Worm (Caenorhabditis elegans) whole organism, L1 larva: ENCODE data around the gene D1054.1.

Experiments
- F16B12.6 ChIP-seq: fragments of 150-350 bp; optimal IDR thresholded peaks from 2 replicates; lab custom pipeline; 2014; ENCODE audit warnings: missing biosample characterization, missing genetic modification characterization
- aha-1 ChIP-seq: fragments of 150-350 bp; optimal IDR thresholded peaks from 2 replicates; lab custom pipeline; 2014; ENCODE audit warnings: missing biosample characterization, missing genetic modification characterization
- alr-1 ChIP-seq: fragments of 200-800 bp; sonication (Bioruptor generic); optimal IDR thresholded peaks from 2 replicates; lab custom pipeline; 2018; ENCODE audit warnings: borderline replicate concordance, mild to moderate bottlenecking, missing genetic modification characterization, missing compliant biosample characterization
- ama-1 ChIP-seq: fragments of 150-350 bp; optimal IDR thresholded peaks from 2 replicates; lab custom pipeline; 2014
- ceh-63 ChIP-seq: fragments of 200-800 bp; sonication (Bioruptor generic); optimal IDR thresholded peaks from 2 replicates; lab custom pipeline; 2018; ENCODE audit warnings: mild to moderate bottlenecking, missing genetic modification characterization, missing compliant biosample characterization
- ceh-82 ChIP-seq, 3 experiments: fragments of 150-350 bp in 1 of 3; sonication (generic microtip) in 2 of 3; optimal IDR thresholded peaks; 2 replicates each; lab custom pipeline; 2014 to 2017; ENCODE audit warnings: missing biosample characterization in 3 of 3, missing genetic modification characterization in 3 of 3
- ceh-90 ChIP-seq: sonication (generic microtip); optimal IDR thresholded peaks from 2 replicates; lab custom pipeline; 2016; ENCODE audit warnings: missing genetic modification characterization, missing compliant biosample characterization
- dsc-1 ChIP-seq: sonication (generic microtip); optimal IDR thresholded peaks from 2 replicates; lab custom pipeline; 2016; ENCODE audit warnings: mild to moderate bottlenecking, missing genetic modification characterization, missing compliant biosample characterization
- efl-1 ChIP-seq, 4 experiments: fragments of 150-350 bp; optimal IDR thresholded peaks in 3 of 4; peaks in 1 of 4; 1 replicate in 1 of 4; 2 replicates in 3 of 4; lab custom pipeline; 2014; ENCODE audit warnings: missing biosample characterization in 2 of 4, missing genetic modification characterization in 2 of 4, missing genetic modification reagents in 2 of 4
- efl-3 ChIP-seq: fragments of 200-800 bp; sonication (Bioruptor generic); optimal IDR thresholded peaks from 2 replicates; lab custom pipeline; 2018; ENCODE audit warnings: mild to moderate bottlenecking, missing genetic modification characterization, missing compliant biosample characterization
- elt-2 ChIP-seq: sonication (generic microtip); optimal IDR thresholded peaks from 2 replicates; lab custom pipeline; 2016; ENCODE audit warnings: missing genetic modification characterization, mild to moderate bottlenecking, inconsistent platforms, missing compliant biosample characterization, missing genetic modification reagents
- elt-3 ChIP-seq, 6 experiments: fragments of 150-350 bp in 1 of 6; sonication (generic microtip); optimal IDR thresholded peaks; 2 replicates each; lab custom pipeline; 2017 to 2018; ENCODE audit warnings: missing biosample characterization in 6 of 6, missing genetic modification characterization in 6 of 6, inconsistent platforms in 1 of 6
- ets-5 ChIP-seq: fragments of 200-800 bp; sonication (Bioruptor generic); IDR thresholded peaks from 2 replicates; pipeline ENCODE4 v1.3.6; 2022; ENCODE audit warnings: missing genetic modification characterization, missing compliant biosample characterization
- fkh-4 ChIP-seq: sonication (generic microtip); optimal IDR thresholded peaks from 2 replicates; lab custom pipeline; 2016; ENCODE audit warnings: missing compliant biosample characterization, missing genetic modification characterization, borderline replicate concordance
- fkh-8 ChIP-seq: sonication (generic microtip); optimal IDR thresholded peaks from 2 replicates; lab custom pipeline; 2016; ENCODE audit warnings: mild to moderate bottlenecking, missing genetic modification characterization, missing compliant biosample characterization
- fos-1 ChIP-seq: fragments of 150-350 bp; optimal IDR thresholded peaks from 2 replicates; lab custom pipeline; 2014; ENCODE audit warnings: missing biosample characterization, missing genetic modification characterization
- grh-1 ChIP-seq: fragments of 200-800 bp; sonication (Bioruptor generic); IDR thresholded peaks from 2 replicates; pipeline ENCODE4 v1.3.6; 2022; ENCODE audit warnings: missing genetic modification reagents, missing genetic modification characterization, missing compliant biosample characterization
- hlh-17 ChIP-seq: fragments of 200-800 bp; sonication (Bioruptor generic); optimal IDR thresholded peaks from 2 replicates; lab custom pipeline; 2018; ENCODE audit warnings: missing genetic modification characterization, mild to moderate bottlenecking, missing compliant biosample characterization, moderate library complexity, borderline replicate concordance
- irx-1 ChIP-seq: sonication (generic microtip); optimal IDR thresholded peaks from 2 replicates; lab custom pipeline; 2016; ENCODE audit warnings: missing genetic modification characterization, missing compliant biosample characterization
- isw-1 ChIP-seq: fragments of 200-800 bp; sonication (Bioruptor generic); IDR thresholded peaks from 2 replicates; pipeline ENCODE4 v1.3.6; 2022; ENCODE audit warnings: missing genetic modification characterization, missing compliant biosample characterization
- jun-1 ChIP-seq: fragments of 150-350 bp; optimal IDR thresholded peaks from 2 replicates; lab custom pipeline; 2014; ENCODE audit warnings: missing biosample characterization, missing genetic modification reagents, missing genetic modification characterization
- lin-14 ChIP-seq: fragments of 200-800 bp; sonication (Bioruptor generic); optimal IDR thresholded peaks from 2 replicates; lab custom pipeline; 2018; ENCODE audit warnings: mild to moderate bottlenecking, missing genetic modification characterization, moderate library complexity, missing compliant biosample characterization
- lin-15B ChIP-seq: fragments of 150-350 bp; sonication (generic microtip); optimal IDR thresholded peaks from 3 replicates; lab custom pipeline; 2014; ENCODE audit warnings: missing biosample characterization, missing genetic modification characterization
- lin-35 ChIP-seq, 2 experiments: fragments of 150-350 bp; optimal IDR thresholded peaks; 2 replicates each; lab custom pipeline; 2014; ENCODE audit warnings: missing biosample characterization in 2 of 2, missing genetic modification characterization in 2 of 2, missing genetic modification reagents in 2 of 2
- lir-3 ChIP-seq: sonication (generic microtip); optimal IDR thresholded peaks from 2 replicates; lab custom pipeline; 2016; ENCODE audit warnings: mild to moderate bottlenecking, missing genetic modification characterization, moderate library complexity, missing compliant biosample characterization; ENCODE audit not compliant: poor library complexity
- mdl-1 ChIP-seq, 2 experiments: fragments of 150-350 bp; optimal IDR thresholded peaks; 2 replicates each; lab custom pipeline; 2014 to 2017; ENCODE audit warnings: missing biosample characterization in 2 of 2, missing genetic modification characterization in 2 of 2, inconsistent platforms in 1 of 2
- mef-2 ChIP-seq: fragments of 150-350 bp; optimal IDR thresholded peaks from 2 replicates; lab custom pipeline; 2014; ENCODE audit warnings: missing biosample characterization, missing genetic modification characterization
- mep-1 ChIP-seq: fragments of 150-350 bp; optimal IDR thresholded peaks from 2 replicates; lab custom pipeline; 2014; ENCODE audit warnings: missing biosample characterization, missing genetic modification characterization
- nhr-12 ChIP-seq: sonication (generic microtip); optimal IDR thresholded peaks from 2 replicates; lab custom pipeline; 2017; ENCODE audit warnings: missing biosample characterization, missing genetic modification characterization
- nhr-19 ChIP-seq: fragments of 200-800 bp; sonication (Bioruptor generic); conservative IDR thresholded peaks from 2 replicates; pipeline ENCODE4 v1.3.6; 2022; ENCODE audit warnings: missing genetic modification characterization, missing compliant biosample characterization
- nhr-20 ChIP-seq: sonication (generic microtip); optimal IDR thresholded peaks from 2 replicates; lab custom pipeline; 2016; ENCODE audit warnings: mild to moderate bottlenecking, missing genetic modification characterization, missing compliant biosample characterization
- nhr-47 ChIP-seq: sonication (generic microtip); optimal IDR thresholded peaks from 2 replicates; lab custom pipeline; 2016; ENCODE audit warnings: mild to moderate bottlenecking, missing genetic modification characterization, moderate library complexity, missing compliant biosample characterization
- nhr-71 ChIP-seq: sonication (generic microtip); optimal IDR thresholded peaks from 2 replicates; lab custom pipeline; 2016; ENCODE audit warnings: mild to moderate bottlenecking, missing genetic modification characterization, moderate library complexity, missing compliant biosample characterization
- nhr-76 ChIP-seq: sonication (generic microtip); optimal IDR thresholded peaks from 2 replicates; lab custom pipeline; 2017; ENCODE audit warnings: missing biosample characterization, missing genetic modification characterization
- nhr-77 ChIP-seq: fragments of 150-350 bp; optimal IDR thresholded peaks from 2 replicates; lab custom pipeline; 2014; ENCODE audit warnings: missing biosample characterization, missing genetic modification characterization
- nhr-90 ChIP-seq: sonication (generic microtip); optimal IDR thresholded peaks from 2 replicates; lab custom pipeline; 2016; ENCODE audit warnings: mild to moderate bottlenecking, missing genetic modification characterization, missing compliant biosample characterization; ENCODE audit not compliant: poor library complexity
- pag-3 ChIP-seq: sonication (generic microtip); optimal IDR thresholded peaks from 2 replicates; lab custom pipeline; 2017; ENCODE audit warnings: missing genetic modification characterization, mild to moderate bottlenecking, missing compliant biosample characterization, antibody characterized with exemption, borderline replicate concordance; ENCODE audit not compliant: insufficient read depth
- pqm-1 ChIP-seq: sonication (generic microtip); optimal IDR thresholded peaks from 3 replicates; lab custom pipeline; 2017; ENCODE audit warnings: missing biosample characterization, missing genetic modification characterization
- skn-1 ChIP-seq: fragments of 150-350 bp; optimal IDR thresholded peaks from 2 replicates; lab custom pipeline; 2014; ENCODE audit warnings: missing biosample characterization, missing genetic modification characterization
- snpc-4 ChIP-seq: fragments of 150-350 bp; optimal IDR thresholded peaks from 2 replicates; lab custom pipeline; 2014; ENCODE audit warnings: missing biosample characterization, missing genetic modification characterization
- snu-23 ChIP-seq: sonication (generic microtip); optimal IDR thresholded peaks from 2 replicates; lab custom pipeline; 2016; ENCODE audit warnings: missing genetic modification characterization, missing compliant biosample characterization
- sup-37 ChIP-seq: fragments of 200-800 bp; sonication (Bioruptor generic); optimal IDR thresholded peaks from 2 replicates; lab custom pipeline; 2018; ENCODE audit warnings: mild to moderate bottlenecking, missing genetic modification characterization, missing compliant biosample characterization
- tbx-2 ChIP-seq: sonication (generic microtip); optimal IDR thresholded peaks from 2 replicates; lab custom pipeline; 2016; ENCODE audit warnings: missing genetic modification characterization, missing compliant biosample characterization
- tlp-1 ChIP-seq: fragments of 150-350 bp; optimal IDR thresholded peaks from 2 replicates; lab custom pipeline; 2014; ENCODE audit warnings: missing biosample characterization, missing genetic modification characterization
- unc-86 ChIP-seq: sonication (generic microtip); optimal IDR thresholded peaks from 2 replicates; lab custom pipeline; 2016; ENCODE audit warnings: missing genetic modification characterization, missing compliant biosample characterization
- unc-98 ChIP-seq: fragments of 200-800 bp; sonication (Bioruptor generic); IDR thresholded peaks from 2 replicates; pipeline ENCODE4 v1.3.6; 2022; ENCODE audit warnings: missing genetic modification characterization, missing compliant biosample characterization
- xbp-1 ChIP-seq: sonication (generic microtip); optimal IDR thresholded peaks from 2 replicates; lab custom pipeline; 2016; ENCODE audit warnings: missing genetic modification characterization, missing compliant biosample characterization
- zag-1 ChIP-seq: fragments of 150-350 bp; optimal IDR thresholded peaks from 2 replicates; lab custom pipeline; 2014; ENCODE audit warnings: missing biosample characterization, missing genetic modification characterization
- zip-4 ChIP-seq: fragments of 200-800 bp; sonication (Bioruptor generic); optimal IDR thresholded peaks from 2 replicates; lab custom pipeline; 2018; ENCODE audit warnings: mild to moderate bottlenecking, missing genetic modification characterization, moderate library complexity, missing compliant biosample characterization

D1054.1 gene

DNA sequence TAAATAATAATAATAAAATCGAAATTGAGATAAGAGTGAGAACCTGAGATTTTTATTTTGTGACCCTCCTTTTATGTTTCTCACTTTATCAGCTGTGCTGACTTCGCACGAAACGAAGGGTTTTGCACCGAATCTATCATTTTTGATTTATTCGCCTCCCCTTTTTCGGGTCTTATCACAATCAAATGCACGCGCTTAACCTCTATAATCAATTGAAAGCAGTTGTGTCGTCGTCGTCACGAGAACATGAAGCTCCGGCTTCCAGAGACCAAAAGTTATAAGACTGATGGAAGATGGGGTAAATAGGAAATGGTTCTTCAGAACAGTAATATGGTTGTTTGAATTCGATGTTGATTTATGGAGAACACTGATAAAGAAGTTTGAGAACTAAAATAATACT, 31.1 kb upstream of the D1054.1 start, which contains the start of gene D1054.18:
Gene D1054.18 (minus strand): TSS at position 45 of the 400 bp plus-strand sequence.
- TF ChIP-seq snpc-4 (tag; lab: Kevin White, UChicago) (no peak), xbp-1 (no peak), ets-5 (GFP tag; lab: Robert Waterston, UW) (no peak), nhr-47 (no peak), zip-4 (GFP tag; lab: Kevin White, UChicago) (no peak), unc-86 (tag; lab: Kevin White, UChicago) (no peak), efl-1 (optimal IDR thresholded peaks at IDR 0.05; lab: Kevin White, UChicago) (no peak), efl-1 (GFP tag; optimal IDR thresholded peaks at IDR 0.05 in 1 of 2; lab: Kevin White, UChicago) (peak in 1 of 2 experiments; percentile 75), hlh-17 (GFP tag; lab: Kevin White, UChicago) (no peak), nhr-20 (tag; lab: Kevin White, UChicago) (peak; percentile 0), nhr-12 (no peak), nhr-71 (peak; percentile 25), dsc-1 (tag; lab: Kevin White, UChicago) (no peak), isw-1 (GFP tag; lab: Robert Waterston, UW) (no peak), fos-1 (no peak), pag-3 (tag; lab: Kevin White, UChicago) (no peak), skn-1 (no peak), sup-37 (no peak), ceh-90 (tag; lab: Kevin White, UChicago) (no peak), elt-3 (tag; optimal IDR thresholded peaks at IDR 0.05; lab: Kevin White, UChicago) (no peak), alr-1 (tag; lab: Kevin White, UChicago) (no peak), F16B12.6 (tag; lab: Kevin White, UChicago) (no peak), lin-15B (tag; lab: Kevin White, UChicago) (no peak), lin-35 (GFP tag; optimal IDR thresholded peaks at IDR 0.05; lab: Kevin White, UChicago) (peak in 1 of 2 experiments; percentile 28), ceh-82 (tag; optimal IDR thresholded peaks at IDR 0.05; lab: Kevin White, UChicago) (no peak), mdl-1 (tag; optimal IDR thresholded peaks at IDR 0.05; lab: Kevin White, UChicago) (peak in 1 of 2 experiments; percentile 15), snu-23 (GFP tag; lab: Kevin White, UChicago) (no peak), nhr-76 (no peak), fkh-4 (no peak), efl-3 (GFP tag; lab: Kevin White, UChicago) (no peak), ama-1 (lab: Kevin White, UChicago) (no peak), zag-1 (tag; lab: Kevin White, UChicago) (no peak), elt-2 (tag; lab: Kevin White, UChicago) (peak; percentile 94), ceh-63 (no peak), tbx-2 (tag; lab: Kevin White, UChicago) (no peak), mef-2 (tag; lab: Kevin White, UChicago) (no peak), tlp-1 (tag; lab: Kevin White, UChicago) (no peak), irx-1 (tag; lab: Kevin White, UChicago) (no peak), lin-14 (GFP tag; lab: Kevin White, UChicago) (no peak), unc-98 (GFP tag; lab: Robert Waterston, UW) (no peak), grh-1 (GFP tag; lab: Robert Waterston, UW) (no peak), aha-1 (tag; lab: Kevin White, UChicago) (no peak), nhr-77 (tag; lab: Kevin White, UChicago) (no peak), pqm-1 (peak; percentile 59), fkh-8 (no peak), nhr-19 (no peak), lir-3 (no peak), jun-1 (tag; lab: Kevin White, UChicago) (no peak), mep-1 (tag; lab: Kevin White, UChicago) (no peak), nhr-90 (tag; lab: Kevin White, UChicago) (peak; percentile 12)
